Worm (Caenorhabditis elegans) whole organism, L4 larva: ENCODE results near the gene lntl-1.
A peak's percentile ranks its signal among the peaks of the same experiment; 100 is the strongest.

Experiments
- F49E8.2 ChIP-seq: sonication (generic microtip); optimal IDR thresholded peaks from 2 replicates; lab custom pipeline; 2016; ENCODE audit warnings: missing compliant biosample characterization, mild to moderate bottlenecking, missing genetic modification characterization, borderline replicate concordance
- R02D3.7 ChIP-seq: fragments of 150-350 bp; sonication (generic microtip); optimal IDR thresholded peaks from 3 replicates; lab custom pipeline; 2014; ENCODE audit warnings: missing biosample characterization, missing genetic modification characterization
- Y48G9A.11 ChIP-seq: fragments of 200-800 bp; sonication (Bioruptor generic); IDR thresholded peaks from 2 replicates; pipeline ENCODE4 v1.3.6; 2022; ENCODE audit warnings: missing genetic modification reagents, missing genetic modification characterization, missing compliant biosample characterization
- attf-4 ChIP-seq: sonication (generic microtip); optimal IDR thresholded peaks from 3 replicates; lab custom pipeline; 2017; ENCODE audit warnings: missing biosample characterization, missing genetic modification characterization
- ceh-44 ChIP-seq: fragments of 200-800 bp; sonication (Bioruptor generic); IDR thresholded peaks from 2 replicates; pipeline ENCODE4 v1.3.6; 2022; ENCODE audit warnings: missing genetic modification reagents, missing genetic modification characterization, missing compliant biosample characterization
- ces-1 ChIP-seq: fragments of 150-350 bp; sonication (generic microtip); optimal IDR thresholded peaks from 4 replicates; lab custom pipeline; 2014; ENCODE audit warnings: missing biosample characterization, missing genetic modification reagents, missing genetic modification characterization
- dmd-8 ChIP-seq: fragments of 200-800 bp; sonication (Bioruptor generic); IDR thresholded peaks from 2 replicates; pipeline ENCODE4 v1.3.6; 2022; ENCODE audit warnings: missing genetic modification characterization, missing compliant biosample characterization
- dpl-1 ChIP-seq: fragments of 150-350 bp; optimal IDR thresholded peaks from 2 replicates; lab custom pipeline; 2014; ENCODE audit warnings: missing biosample characterization, missing genetic modification reagents, missing genetic modification characterization
- egl-27 ChIP-seq: sonication (generic microtip); optimal IDR thresholded peaks from 3 replicates; lab custom pipeline; 2017; ENCODE audit warnings: missing biosample characterization, missing genetic modification reagents, missing genetic modification characterization
- egl-43 ChIP-seq: fragments of 200-800 bp; sonication (Bioruptor generic); IDR thresholded peaks from 2 replicates; pipeline ENCODE4 v1.3.6; 2022; ENCODE audit warnings: missing genetic modification reagents, missing genetic modification characterization, missing compliant biosample characterization
- hlh-11 ChIP-seq: fragments of 200-800 bp; sonication (Bioruptor generic); optimal IDR thresholded peaks from 2 replicates; lab custom pipeline; 2018; ENCODE audit warnings: mild to moderate bottlenecking, missing genetic modification characterization, missing compliant biosample characterization
- hlh-30 ChIP-seq: sonication (generic microtip); optimal IDR thresholded peaks from 2 replicates; lab custom pipeline; 2017; ENCODE audit warnings: antibody characterized with exemption, mild to moderate bottlenecking, missing genetic modification characterization, missing compliant biosample characterization; ENCODE audit not compliant: insufficient read depth
- lin-29 ChIP-seq: fragments of 200-800 bp; sonication (Bioruptor generic); IDR thresholded peaks from 2 replicates; pipeline ENCODE4 v1.3.6; 2022; ENCODE audit warnings: missing genetic modification reagents, missing genetic modification characterization, missing compliant biosample characterization
- lin-38 ChIP-seq: fragments of 200-800 bp; sonication (Bioruptor generic); IDR thresholded peaks from 2 replicates; pipeline ENCODE4 v1.3.6; 2022; ENCODE audit warnings: missing genetic modification reagents, missing genetic modification characterization, missing compliant biosample characterization
- lsy-2 ChIP-seq, 2 experiments: fragments of 150-350 bp in 1 of 2; sonication (generic microtip) in 1 of 2; optimal IDR thresholded peaks; 2 replicates each; lab custom pipeline; 2014 to 2017; ENCODE audit warnings: missing biosample characterization in 2 of 2, missing genetic modification characterization in 2 of 2
- mep-1 ChIP-seq: fragments of 150-350 bp; sonication (generic microtip); optimal IDR thresholded peaks from 3 replicates; lab custom pipeline; 2014; ENCODE audit warnings: missing biosample characterization, missing genetic modification characterization
- mxl-3 ChIP-seq: fragments of 200-800 bp; sonication (Bioruptor generic); optimal IDR thresholded peaks from 2 replicates; lab custom pipeline; 2018; ENCODE audit warnings: mild to moderate bottlenecking, missing genetic modification characterization, missing compliant biosample characterization
- nhr-76 ChIP-seq: fragments of 150-350 bp; optimal IDR thresholded peaks from 2 replicates; lab custom pipeline; 2014; ENCODE audit warnings: missing biosample characterization, missing genetic modification characterization
- pha-4 ChIP-seq, 2 experiments: fragments of 150-350 bp in 1 of 2; fragments of 200-800 bp in 1 of 2; sonication (Bioruptor generic) in 1 of 2; IDR thresholded peaks in 1 of 2; optimal IDR thresholded peaks in 1 of 2; 2 replicates each; pipeline versions ENCODE4 v1.3.6 to Lab custom; 2014 to 2022; ENCODE audit warnings: missing genetic modification characterization in 2 of 2, missing genetic modification reagents in 2 of 2, missing biosample characterization in 1 of 2, missing compliant biosample characterization in 1 of 2
- pqm-1 ChIP-seq: sonication (generic microtip); optimal IDR thresholded peaks from 2 replicates; lab custom pipeline; 2017; ENCODE audit warnings: missing biosample characterization, missing genetic modification characterization
- rbr-2 ChIP-seq: sonication (generic microtip); optimal IDR thresholded peaks from 2 replicates; lab custom pipeline; 2016; ENCODE audit warnings: missing genotype, missing genetic modification characterization, missing compliant biosample characterization
- skn-1 ChIP-seq: fragments of 150-350 bp; optimal IDR thresholded peaks from 2 replicates; lab custom pipeline; 2014; ENCODE audit warnings: missing biosample characterization, missing genetic modification characterization
- snpc-1.2 ChIP-seq: fragments of 200-800 bp; sonication (Bioruptor generic); IDR thresholded peaks from 2 replicates; pipeline ENCODE4 v1.3.6; 2022; ENCODE audit warnings: missing genetic modification reagents, missing genetic modification characterization, missing compliant biosample characterization
- spr-1 ChIP-seq: sonication (generic microtip); optimal IDR thresholded peaks from 2 replicates; lab custom pipeline; 2016; ENCODE audit warnings: mild to moderate bottlenecking, missing genetic modification characterization, missing compliant biosample characterization
- tag-97 ChIP-seq: fragments of 200-800 bp; sonication (Bioruptor generic); IDR thresholded peaks from 2 replicates; pipeline ENCODE4 v1.3.6; 2022; ENCODE audit warnings: missing genetic modification characterization, missing compliant biosample characterization
- unc-130 ChIP-seq: sonication (generic microtip); optimal IDR thresholded peaks from 2 replicates; lab custom pipeline; 2016; ENCODE audit warnings: missing genetic modification reagents, missing genetic modification characterization, missing compliant biosample characterization
- unc-62 ChIP-seq, 3 experiments: fragments of 150-350 bp in 1 of 3; sonication (generic microtip); optimal IDR thresholded peaks in 2 of 3; peaks in 1 of 3; 1 replicate in 1 of 3; 2 replicates in 2 of 3; lab custom pipeline; 2014 to 2017; ENCODE audit warnings: missing biosample characterization in 3 of 3, missing genetic modification characterization in 3 of 3, missing genetic modification reagents in 3 of 3, missing genotype in 1 of 3
- zag-1 ChIP-seq: fragments of 150-350 bp; optimal IDR thresholded peaks from 2 replicates; lab custom pipeline; 2014; ENCODE audit warnings: missing biosample characterization, missing genetic modification characterization
- zip-11 ChIP-seq: fragments of 200-800 bp; sonication (Bioruptor generic); IDR thresholded peaks from 2 replicates; pipeline ENCODE4 v1.3.6; 2022; ENCODE audit warnings: missing genetic modification characterization, missing compliant biosample characterization

lntl-1 gene

ce11 chrIV:5806909-5807308, at the start of gene lntl-1:
Gene lntl-1 (minus strand): TSS chrIV:5807093.
- TF ChIP-seq egl-43 (GFP tag; lab: Robert Waterston, UW) (no peak), zag-1 (tag; lab: Kevin White, UChicago) (no peak), ceh-44 (GFP tag; lab: Robert Waterston, UW) (no peak), unc-62 (GFP tag; optimal IDR thresholded peaks at IDR 0.05 in 1 of 2; lab: Kevin White, UChicago) (no peak), unc-62 (tag; optimal IDR thresholded peaks at IDR 0.05; lab: Kevin White, UChicago) (no peak), tag-97 (GFP tag; lab: Robert Waterston, UW) (no peak), hlh-30 (tag; lab: Kevin White, UChicago) (peak; percentile 33), rbr-2 (tag; lab: Kevin White, UChicago) (no peak), unc-130 (GFP tag; lab: Kevin White, UChicago) (no peak), mxl-3 (GFP tag; lab: Kevin White, UChicago) (no peak), R02D3.7 (no peak), attf-4 (tag; lab: Kevin White, UChicago) (no peak), lsy-2 (tag; optimal IDR thresholded peaks at IDR 0.05; lab: Kevin White, UChicago) (peak in 1 of 2 experiments; percentile 27), skn-1 (tag; lab: Kevin White, UChicago) (no peak)

ce11 chrIV:5855608-5856007, 48.7 kb upstream of the lntl-1 start:
- TF ChIP-seq zip-11 (GFP tag; lab: Robert Waterston, UW) (no peak), R02D3.7 (no peak), unc-62 (GFP tag; optimal IDR thresholded peaks at IDR 0.05 in 1 of 2; lab: Kevin White, UChicago) (peak in 1 of 2 experiments; percentile 93), unc-62 (tag; optimal IDR thresholded peaks at IDR 0.05; lab: Kevin White, UChicago) (no peak), nhr-76 (tag; lab: Kevin White, UChicago) (no peak), pha-4 (GFP tag; IDR thresholded peaks at IDR 0.05; lab: Robert Waterston, UW) (no peak), pha-4 (tag; optimal IDR thresholded peaks at IDR 0.05; lab: Kevin White, UChicago) (no peak)
- TF ChIP-seq, all 104 proteins: peak for 1

ce11 chrIV:5850765-5851377, 44.0 kb upstream of the lntl-1 start:
- TF ChIP-seq snpc-1.2 (peak; percentile 59; the same call in 1 of the 2 replicates), Y48G9A.11 (GFP tag; lab: Robert Waterston, UW) (0 out of 2 replicates have a peak, but pooled peaks have one; percentile 9), F49E8.2 (tag; lab: Kevin White, UChicago) (peak; percentile 58), egl-27 (tag; lab: Kevin White, UChicago) (no peak), unc-62 (GFP tag; optimal IDR thresholded peaks at IDR 0.05 in 1 of 2; lab: Kevin White, UChicago) (peak in 1 of 2 experiments; percentile 52), unc-62 (tag; optimal IDR thresholded peaks at IDR 0.05; lab: Kevin White, UChicago) (no peak), lin-38 (peak; percentile 32; the same call in 1 of the 2 replicates)

ce11 chrIV:5847986-5848707, 41.3 kb upstream of the lntl-1 start, which contains the start of gene sams-3:
Gene sams-3 (plus strand): TSS chrIV:5848657.
- peak in 1 of 2 experiments; percentile 64 for TF ChIP-seq lsy-2 (tag; optimal IDR thresholded peaks at IDR 0.05; lab: Kevin White, UChicago)
- no peak for TF ChIP-seq pqm-1 (tag; lab: Kevin White, UChicago)
- TF ChIP-seq spr-1 (tag; lab: Kevin White, UChicago) = no peak
- peak; percentile 7 for TF ChIP-seq hlh-30 (tag; lab: Kevin White, UChicago)
- peak; percentile 57 for TF ChIP-seq dpl-1 (GFP tag; lab: Kevin White, UChicago)
- peak; percentile 62 for TF ChIP-seq snpc-1.2
- TF ChIP-seq mep-1 = peak; percentile 36
- no peak for TF ChIP-seq lin-29 (GFP tag; lab: Robert Waterston, UW)
- no peak for TF ChIP-seq hlh-11 (tag; lab: Kevin White, UChicago)
- TF ChIP-seq dmd-8 (GFP tag; lab: Robert Waterston, UW) = no peak
- TF ChIP-seq lin-38 = peak; percentile 8; the same call in 1 of the 2 replicates
- no peak for TF ChIP-seq pha-4 (GFP tag; IDR thresholded peaks at IDR 0.05; lab: Robert Waterston, UW)
- peak; percentile 25 for TF ChIP-seq pha-4 (tag; optimal IDR thresholded peaks at IDR 0.05; lab: Kevin White, UChicago)
- TF ChIP-seq ces-1 (GFP tag; lab: Kevin White, UChicago) = no peak
- no peak for TF ChIP-seq egl-43 (GFP tag; lab: Robert Waterston, UW)
